Worm (Caenorhabditis elegans) whole organism, early embryonic: Measurements from ENCODE around the gene srbc-20.

Source experiments
- B0310.2 ChIP-seq: sonication (generic microtip); optimal IDR thresholded peaks from 2 replicates; lab custom pipeline; 2016; ENCODE audit warnings: mild to moderate bottlenecking, missing genetic modification characterization, missing compliant biosample characterization
- F13C5.2 ChIP-seq: sonication (generic microtip); optimal IDR thresholded peaks from 2 replicates; lab custom pipeline; 2017; ENCODE audit warnings: mild to moderate bottlenecking, missing genetic modification characterization, inconsistent platforms, missing compliant biosample characterization
- ama-1 ChIP-seq: fragments of 150-350 bp; optimal IDR thresholded peaks from 2 replicates; lab custom pipeline; 2014
- flt-1 ChIP-seq: fragments of 200-800 bp; sonication (Bioruptor generic); IDR thresholded peaks from 2 replicates; pipeline ENCODE4 v1.3.6; 2022; ENCODE audit warnings: missing genetic modification characterization, missing compliant biosample characterization
- hmbx-1 ChIP-seq: sonication (generic microtip); optimal IDR thresholded peaks from 2 replicates; lab custom pipeline; 2016; ENCODE audit warnings: mild to moderate bottlenecking, missing genetic modification characterization, missing compliant biosample characterization
- hmg-4 ChIP-seq: fragments of 200-800 bp; sonication (Bioruptor generic); optimal IDR thresholded peaks from 2 replicates; lab custom pipeline; 2018; ENCODE audit warnings: mild to moderate bottlenecking, missing genetic modification characterization, missing compliant biosample characterization
- hnd-1 ChIP-seq: sonication (generic microtip); optimal IDR thresholded peaks from 2 replicates; lab custom pipeline; 2016; ENCODE audit warnings: missing genetic modification characterization, missing compliant biosample characterization
- scrt-1 ChIP-seq: fragments of 200-800 bp; sonication (Bioruptor generic); IDR thresholded peaks from 2 replicates; pipeline ENCODE4 v1.3.6; 2022; ENCODE audit warnings: missing genetic modification characterization, missing compliant biosample characterization
- tra-4 ChIP-seq: sonication (generic microtip); optimal IDR thresholded peaks from 2 replicates; lab custom pipeline; 2017; ENCODE audit warnings: missing genetic modification characterization, missing compliant biosample characterization

DNA sequence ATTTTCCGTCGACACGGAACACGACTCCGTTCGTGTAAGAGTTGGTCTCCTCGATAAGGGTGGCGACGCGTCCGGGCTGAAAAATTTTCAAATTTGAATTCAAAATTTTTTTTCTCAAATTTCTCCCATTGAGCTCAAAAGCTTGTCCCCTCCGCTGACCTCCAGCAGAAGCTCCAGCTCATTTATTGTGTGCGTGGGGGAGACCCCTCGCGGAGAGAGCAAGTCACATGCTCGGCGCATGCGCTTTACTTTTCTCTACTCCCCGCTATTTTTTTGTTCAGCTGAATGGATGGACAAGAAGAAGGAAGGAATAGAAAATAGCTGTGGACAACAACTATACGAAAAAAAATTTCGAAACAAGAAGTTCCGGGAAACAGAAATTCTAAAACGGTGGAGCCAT is 13.4 kb upstream of the srbc-20 start:
- TF ChIP-seq hmg-4 (GFP tag; lab: Kevin White, UChicago) (no peak), hnd-1 (no peak), flt-1 (GFP tag; lab: Robert Waterston, UW) (no peak), tra-4 (no peak), ama-1 (no peak), B0310.2 (tag; lab: Kevin White, UChicago) (no peak), scrt-1 (no peak), F13C5.2 (tag; lab: Kevin White, UChicago) (no peak), hmbx-1 (tag; lab: Kevin White, UChicago) (no peak)
